Fruit fly (Drosophila melanogaster) whole organism, embryonic: ENCODE data around the gene Sfxn2.

ENCODE experiments used
- BtbVII ChIP-seq: fragments of 200-800 bp; sonication (Bioruptor generic); optimal IDR thresholded peaks from 3 replicates; lab custom pipeline; 2017; ENCODE audit warnings: missing biosample characterization, mild to moderate bottlenecking, missing genetic modification characterization
- CG10959 ChIP-seq: fragments of 200-800 bp; sonication (Bioruptor generic); IDR thresholded peaks from 2 replicates; pipeline ENCODE4 v1.3.6; 2022; ENCODE audit warnings: missing biosample characterization, missing genetic modification characterization
- CG10979 ChIP-seq: fragments of 200-800 bp; sonication (Bioruptor generic); optimal IDR thresholded peaks from 2 replicates; lab custom pipeline; 2018; ENCODE audit warnings: missing biosample characterization, mild to moderate bottlenecking, missing genetic modification characterization, moderate library complexity
- CG11247 ChIP-seq: fragments of 200-800 bp; sonication (Bioruptor generic); IDR thresholded peaks from 2 replicates; pipeline ENCODE4 v1.3.6; 2022; ENCODE audit warnings: missing biosample characterization, missing genetic modification characterization
- CG11696 ChIP-seq: fragments of 200-800 bp; sonication (Bioruptor generic); IDR thresholded peaks from 2 replicates; pipeline ENCODE4 v1.3.6; 2022; ENCODE audit warnings: missing biosample characterization, missing genetic modification characterization
- CG12071 ChIP-seq: fragments of 200-800 bp; sonication (Bioruptor generic); optimal IDR thresholded peaks from 3 replicates; lab custom pipeline; 2018; ENCODE audit warnings: missing biosample characterization, mild to moderate bottlenecking, missing genetic modification characterization
- CG12744 ChIP-seq: fragments of 200-800 bp; sonication (Bioruptor generic); optimal IDR thresholded peaks from 2 replicates; lab custom pipeline; 2016; ENCODE audit warnings: missing biosample characterization, missing genetic modification characterization
- CG13894 ChIP-seq: fragments of 200-800 bp; sonication (Bioruptor generic); optimal IDR thresholded peaks from 3 replicates; lab custom pipeline; 2018; ENCODE audit warnings: missing biosample characterization, mild to moderate bottlenecking, missing genetic modification characterization, moderate library complexity
- CG14014 ChIP-seq: fragments of 200-800 bp; sonication (Bioruptor generic); IDR thresholded peaks from 2 replicates; pipeline ENCODE4 v1.3.6; 2022; ENCODE audit warnings: missing biosample characterization, missing genetic modification characterization
- CG14667 ChIP-seq: fragments of 200-800 bp; sonication (Bioruptor generic); IDR thresholded peaks from 2 replicates; pipeline ENCODE4 v1.3.6; 2022; ENCODE audit warnings: missing biosample characterization, missing genetic modification characterization
- CG1602 ChIP-seq: fragments of 200-800 bp; sonication (Bioruptor generic); optimal IDR thresholded peaks from 3 replicates; lab custom pipeline; 2016; ENCODE audit warnings: missing biosample characterization, missing genetic modification characterization
- CG17612 ChIP-seq: fragments of 200-800 bp; sonication (Bioruptor generic); IDR thresholded peaks from 2 replicates; pipeline ENCODE4 v1.3.6; 2022; ENCODE audit warnings: missing biosample characterization, missing genetic modification characterization
- CG2116 ChIP-seq: fragments of 200-800 bp; sonication (Bioruptor generic); optimal IDR thresholded peaks from 3 replicates; lab custom pipeline; 2018; ENCODE audit warnings: missing biosample characterization, mild to moderate bottlenecking, missing genetic modification characterization
- CG2120 ChIP-seq: fragments of 200-800 bp; sonication (Bioruptor generic); optimal IDR thresholded peaks from 3 replicates; lab custom pipeline; 2016; ENCODE audit warnings: missing biosample characterization, missing genetic modification characterization
- CG30020 ChIP-seq: fragments of 200-800 bp; optimal IDR thresholded peaks from 2 replicates; lab custom pipeline; 2019; ENCODE audit warnings: missing biosample characterization, mild to moderate bottlenecking, missing genetic modification characterization, moderate library complexity
- CG32767 ChIP-seq: fragments of 200-800 bp; sonication (Bioruptor generic); IDR thresholded peaks from 2 replicates; pipeline ENCODE4 v1.3.6; 2022; ENCODE audit warnings: missing biosample characterization, missing genetic modification characterization
- CG3407 ChIP-seq: fragments of 200-800 bp; sonication (Bioruptor generic); optimal IDR thresholded peaks from 2 replicates; lab custom pipeline; 2018; ENCODE audit warnings: missing biosample characterization, mild to moderate bottlenecking, missing genetic modification characterization
- CG4820 ChIP-seq: fragments of 200-800 bp; sonication (Bioruptor generic); optimal IDR thresholded peaks from 3 replicates; lab custom pipeline; 2016; ENCODE audit warnings: missing biosample characterization, missing genetic modification characterization
- CG6683 ChIP-seq: fragments of 200-800 bp; sonication (Bioruptor generic); optimal IDR thresholded peaks from 2 replicates; lab custom pipeline; 2017; ENCODE audit warnings: missing biosample characterization, mild to moderate bottlenecking, missing genetic modification characterization, missing genetic modification reagents
- CG7556 ChIP-seq: fragments of 200-800 bp; sonication (Bioruptor generic); optimal IDR thresholded peaks from 2 replicates; lab custom pipeline; 2017; ENCODE audit warnings: missing biosample characterization, mild to moderate bottlenecking, missing genetic modification characterization
- Dip3 ChIP-seq: fragments of 200-800 bp; sonication (Bioruptor generic); optimal IDR thresholded peaks from 3 replicates; lab custom pipeline; 2016; ENCODE audit warnings: missing biosample characterization, missing genetic modification characterization
- Drgx ChIP-seq: fragments of 200-800 bp; sonication (Bioruptor generic); IDR thresholded peaks from 2 replicates; pipeline ENCODE4 v1.3.6; 2022; ENCODE audit warnings: missing biosample characterization, missing genetic modification characterization
- MESR4 ChIP-seq: fragments of 200-800 bp; sonication (Bioruptor generic); optimal IDR thresholded peaks from 2 replicates; lab custom pipeline; 2018; ENCODE audit warnings: missing biosample characterization, mild to moderate bottlenecking, missing genetic modification characterization, moderate library complexity
- Mad ChIP-seq: fragments of 200-800 bp; sonication (Bioruptor generic); optimal IDR thresholded peaks from 2 replicates; lab custom pipeline; 2016; ENCODE audit warnings: missing biosample characterization, missing genetic modification characterization
- Max ChIP-seq: fragments of 200-800 bp; sonication (Bioruptor generic); optimal IDR thresholded peaks from 2 replicates; lab custom pipeline; 2016; ENCODE audit warnings: missing biosample characterization, mild to moderate bottlenecking, missing genetic modification characterization
- Mrtf ChIP-seq: fragments of 200-800 bp; sonication (Bioruptor generic); IDR thresholded peaks from 3 replicates; pipeline ENCODE4 v1.3.6; 2022; ENCODE audit warnings: missing biosample characterization, missing genetic modification characterization
- NK7.1 ChIP-seq: fragments of 200-800 bp; sonication (Bioruptor generic); optimal IDR thresholded peaks from 3 replicates; lab custom pipeline; 2016; ENCODE audit warnings: missing biosample characterization, missing genetic modification characterization
- Stat92E ChIP-seq, 3 experiments: fragments of >200 bp in 2 of 3; fragments of 200-800 bp in 1 of 3; sonication (Bioruptor generic) in 1 of 3; optimal IDR thresholded peaks; 2 replicates each; lab custom pipeline; 2017 to 2019; ENCODE audit warnings: missing biosample characterization in 3 of 3, missing genetic modification characterization in 3 of 3, mild to moderate bottlenecking in 1 of 3, moderate library complexity in 1 of 3
- TFAM ChIP-seq: fragments of 200-800 bp; sonication (Bioruptor generic); optimal IDR thresholded peaks from 2 replicates; lab custom pipeline; 2017; ENCODE audit warnings: missing biosample characterization, missing genetic modification characterization, inconsistent platforms
- Taf1 ChIP-seq: fragments of 200-800 bp; sonication (Bioruptor generic); IDR thresholded peaks from 2 replicates; pipeline ENCODE4 v1.3.6; 2022; ENCODE audit warnings: missing biosample characterization, missing genetic modification characterization
- ase ChIP-seq: fragments of 200-800 bp; sonication (Bioruptor generic); IDR thresholded peaks from 3 replicates; pipeline ENCODE4 v1.3.6; 2022; ENCODE audit warnings: missing biosample characterization, missing genetic modification characterization
- ato ChIP-seq: fragments of 200-800 bp; sonication (Bioruptor generic); IDR thresholded peaks from 2 replicates; pipeline ENCODE4 v1.3.6; 2022; ENCODE audit warnings: missing biosample characterization, missing genetic modification characterization; ENCODE audit not compliant: partially characterized antibody
- bab2 ChIP-seq: fragments of 200-800 bp; sonication (Bioruptor generic); optimal IDR thresholded peaks from 2 replicates; lab custom pipeline; 2016; ENCODE audit warnings: missing biosample characterization, missing genetic modification characterization
- btn ChIP-seq: fragments of 200-800 bp; sonication (Bioruptor generic); optimal IDR thresholded peaks from 2 replicates; lab custom pipeline; 2016; ENCODE audit warnings: missing biosample characterization, missing genetic modification characterization
- cad ChIP-seq: fragments of >200 bp; optimal IDR thresholded peaks from 2 replicates; lab custom pipeline; 2017; ENCODE audit warnings: missing biosample characterization, missing genetic modification characterization
- danr ChIP-seq: fragments of 200-800 bp; sonication (Bioruptor generic); IDR thresholded peaks from 2 replicates; pipeline ENCODE4 v1.3.6; 2022; ENCODE audit warnings: missing biosample characterization, missing genetic modification characterization
- en ChIP-seq: fragments of 200-800 bp; sonication (Bioruptor generic); optimal IDR thresholded peaks from 2 replicates; lab custom pipeline; 2016; ENCODE audit warnings: missing biosample characterization, missing genetic modification characterization
- fd102C ChIP-seq: fragments of 200-800 bp; sonication (Bioruptor generic); optimal IDR thresholded peaks from 2 replicates; lab custom pipeline; 2018; ENCODE audit warnings: missing biosample characterization, mild to moderate bottlenecking, missing genetic modification characterization, moderate library complexity
- fru ChIP-seq: fragments of >200 bp; optimal IDR thresholded peaks from 2 replicates; lab custom pipeline; 2017
- ftz-f1 ChIP-seq: fragments of 200-800 bp; sonication (Bioruptor generic); optimal IDR thresholded peaks from 2 replicates; lab custom pipeline; 2016; ENCODE audit warnings: missing biosample characterization, missing genetic modification characterization
- gem ChIP-seq: fragments of 200-800 bp; sonication (Bioruptor generic); optimal IDR thresholded peaks from 2 replicates; lab custom pipeline; 2019; ENCODE audit warnings: missing biosample characterization, mild to moderate bottlenecking, missing genetic modification characterization, moderate library complexity
- grau ChIP-seq: fragments of 200-800 bp; optimal IDR thresholded peaks from 3 replicates; lab custom pipeline; 2019; ENCODE audit warnings: missing biosample characterization, mild to moderate bottlenecking, missing genetic modification characterization, moderate library complexity
- her ChIP-seq: fragments of 200-800 bp; sonication (Bioruptor generic); optimal IDR thresholded peaks from 2 replicates; lab custom pipeline; 2016; ENCODE audit warnings: missing biosample characterization, missing genetic modification characterization
- hkb ChIP-seq, 2 experiments: fragments of 200-800 bp in 1 of 2; fragments of >200 bp in 1 of 2; sonication (Bioruptor generic) in 1 of 2; IDR thresholded peaks in 1 of 2; optimal IDR thresholded peaks in 1 of 2; 2 replicates each; pipeline versions ENCODE4 v1.3.6 to Lab custom; 2017 to 2022; ENCODE audit warnings: missing biosample characterization in 1 of 2, missing genetic modification characterization in 1 of 2
- mld ChIP-seq: fragments of 200-800 bp; sonication (Bioruptor generic); IDR thresholded peaks from 3 replicates; pipeline ENCODE4 v1.3.6; 2022; ENCODE audit warnings: missing biosample characterization, missing genetic modification characterization; ENCODE audit not compliant: partially characterized antibody
- oc ChIP-seq: fragments of 200-800 bp; sonication (Bioruptor generic); optimal IDR thresholded peaks from 2 replicates; lab custom pipeline; 2018; ENCODE audit warnings: missing biosample characterization, mild to moderate bottlenecking, missing genetic modification characterization, moderate library complexity
- pho ChIP-seq: fragments of 200-800 bp; sonication (Bioruptor generic); optimal IDR thresholded peaks from 2 replicates; lab custom pipeline; 2016; ENCODE audit warnings: missing biosample characterization, missing genetic modification characterization
- pnt ChIP-seq: fragments of 200-800 bp; sonication (Bioruptor generic); optimal IDR thresholded peaks from 3 replicates; lab custom pipeline; 2016; ENCODE audit warnings: missing biosample characterization, missing genetic modification characterization
- ssp ChIP-seq: fragments of 200-800 bp; sonication (Bioruptor generic); IDR thresholded peaks from 2 replicates; pipeline ENCODE4 v1.3.6; 2022; ENCODE audit warnings: missing biosample characterization, missing genetic modification characterization
- wdn ChIP-seq: fragments of 200-800 bp; sonication (Bioruptor generic); IDR thresholded peaks from 2 replicates; pipeline ENCODE4 v1.3.6; 2022; ENCODE audit warnings: missing biosample characterization, missing genetic modification characterization
- yki ChIP-seq: fragments of >200 bp; optimal IDR thresholded peaks from 3 replicates; lab custom pipeline; 2018
- z ChIP-seq: fragments of 200-800 bp; sonication (Bioruptor generic); IDR thresholded peaks from 3 replicates; pipeline ENCODE4 v1.3.6; 2022; ENCODE audit warnings: missing biosample characterization, missing genetic modification characterization

The Sfxn2 gene

dm6 chr3L:19071173-19071844 is 8.3 kb downstream of the Sfxn2 start (continued):
- TF ChIP-seq CG14014 (GFP tag; lab: Robert Waterston, UW) (no peak), pnt (GFP tag; lab: Kevin White, UChicago) (peak; percentile 19), CG10979 (tag; lab: Kevin White, UChicago) (no peak), CG11247 (GFP tag; lab: Robert Waterston, UW) (no peak), NK7.1 (GFP tag; lab: Kevin White, UChicago) (no peak), fd102C (no peak), en (GFP tag; lab: Kevin White, UChicago) (no peak), pho (no peak), btn (GFP tag; lab: Kevin White, UChicago) (no peak), grau (tag; lab: Kevin White, UChicago) (no peak), wdn (GFP tag; lab: Robert Waterston, UW) (peak; percentile 44; the same call in 1 of the 2 replicates), CG12744 (no peak), oc (no peak), CG7556 (GFP tag; lab: Kevin White, UChicago) (no peak), CG30020 (tag; lab: Kevin White, UChicago) (no peak), Taf1 (GFP tag; lab: Robert Waterston, UW) (no peak), CG2120 (peak; percentile 51), gem (peak; percentile 45), CG6683 (GFP tag; lab: Kevin White, UChicago) (no peak), Dip3 (GFP tag; lab: Kevin White, UChicago) (no peak), TFAM (GFP tag; lab: Kevin White, UChicago) (no peak), Mad (GFP tag; lab: Kevin White, UChicago) (no peak), fru (lab: Kevin White, UChicago) (no peak), CG3407 (GFP tag; lab: Kevin White, UChicago) (no peak), ssp (no peak), BtbVII (GFP tag; lab: Kevin White, UChicago) (peak; percentile 19), CG1602 (GFP tag; lab: Kevin White, UChicago) (no peak), CG11696 (no peak), CG17612 (no peak), ftz-f1 (GFP tag; lab: Kevin White, UChicago) (peak; percentile 69), CG14667 (GFP tag; lab: Robert Waterston, UW) (no peak), CG2116 (GFP tag; lab: Kevin White, UChicago) (no peak), danr (GFP tag; lab: Robert Waterston, UW) (no peak), MESR4 (GFP tag; lab: Kevin White, UChicago) (no peak), hkb (optimal IDR thresholded peaks at IDR 0.05; lab: Kevin White, UChicago) (no peak), hkb (GFP tag; IDR thresholded peaks at IDR 0.05; lab: Robert Waterston, UW) (0 out of 2 replicates have a peak, but pooled peaks have one; percentile 21), Drgx (no peak), mld (GFP tag; lab: Robert Waterston, UW) (no peak), z (GFP tag; lab: Robert Waterston, UW) (0 out of 3 replicates have a peak, but pooled peaks have one; percentile 62), cad (no peak), CG12071 (GFP tag; lab: Kevin White, UChicago) (no peak), CG4820 (GFP tag; lab: Kevin White, UChicago) (no peak), yki (no peak), bab2 (GFP tag; lab: Kevin White, UChicago) (no peak), her (GFP tag; lab: Kevin White, UChicago) (no peak), CG32767 (GFP tag; lab: Robert Waterston, UW) (no peak), CG13894 (tag; lab: Kevin White, UChicago) (peak; percentile 78), CG10959 (GFP tag; lab: Robert Waterston, UW) (no peak), ato (no peak), Stat92E (GFP tag; optimal IDR thresholded peaks at IDR 0.05; lab: Kevin White, UChicago) (no peak), Mrtf (no peak), Max (no peak), ase (GFP tag; lab: Robert Waterston, UW) (no peak)
